Fruit fly (Drosophila melanogaster): ENCODE measurements around the gene CG12637.

The CG12637 gene

dm6 chrX:10656216-10656615, 17.1 kb downstream of the CG12637 start:
- TF ChIP-seq Met (GFP tag; optimal IDR thresholded peaks at IDR 0.05) (no peak), topi (GFP tag; optimal IDR thresholded peaks at IDR 0.05) (no peak), dac (GFP tag; optimal IDR thresholded peaks at IDR 0.05) (no peak), Hr38 (GFP tag; optimal IDR thresholded peaks at IDR 0.05) (no peak), Gug (GFP tag; IDR thresholded peaks at IDR 0.05) (no peak), CG6276 (GFP tag; optimal IDR thresholded peaks at IDR 0.05) (no peak), svp (GFP tag) (no peak), achi (GFP tag; optimal IDR thresholded peaks at IDR 0.05) (no peak), Hr39 (GFP tag; optimal IDR thresholded peaks at IDR 0.05) (no peak), lz (GFP tag; optimal IDR thresholded peaks at IDR 0.05) (no peak), Blimp-1 (GFP tag; optimal IDR thresholded peaks at IDR 0.05) (no peak), CG3032 (tag; optimal IDR thresholded peaks at IDR 0.05) (no peak)

DNA sequence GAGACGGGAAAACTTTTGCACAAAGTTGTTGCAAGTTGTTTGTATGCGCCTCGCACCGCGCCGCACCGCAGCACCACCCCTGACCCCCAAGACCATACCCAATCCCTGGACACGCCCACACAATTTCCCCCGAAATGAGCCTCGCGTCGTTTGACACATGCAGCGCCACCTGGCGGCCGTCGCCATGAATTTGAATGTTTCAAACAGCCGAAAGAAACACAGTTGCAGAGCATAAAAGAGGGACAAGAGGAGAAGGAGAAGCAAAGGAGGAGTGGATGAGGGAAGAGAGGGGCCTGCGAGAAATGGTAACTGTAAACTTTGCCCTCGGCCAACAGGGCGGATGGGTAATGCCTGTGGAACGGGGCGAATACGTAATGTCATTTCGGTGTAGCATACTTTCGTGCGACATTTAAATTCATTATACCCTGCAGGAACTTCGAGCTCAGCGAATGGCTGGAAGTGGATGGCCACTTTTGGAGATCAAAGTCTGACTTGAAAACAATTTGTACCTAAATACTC, 31.0 kb downstream of the CG12637 start:
- TF ChIP-seq pdm3 (GFP tag; optimal IDR thresholded peaks at IDR 0.05) = no peak
- TF ChIP-seq Sox14 (GFP tag; optimal IDR thresholded peaks at IDR 0.05) = no peak
- no peak for TF ChIP-seq topi (GFP tag; optimal IDR thresholded peaks at IDR 0.05)
- TF ChIP-seq Lpt (GFP tag; optimal IDR thresholded peaks at IDR 0.05) = no peak
- TF ChIP-seq fkh (GFP tag; optimal IDR thresholded peaks at IDR 0.05) = no peak
- no peak for TF ChIP-seq CG31627 (GFP tag; optimal IDR thresholded peaks at IDR 0.05)
- no peak for TF ChIP-seq Smox (GFP tag; optimal IDR thresholded peaks at IDR 0.05)
- TF ChIP-seq CG8119 (GFP tag; IDR thresholded peaks at IDR 0.05) = no peak
- no peak for TF ChIP-seq lz (GFP tag; optimal IDR thresholded peaks at IDR 0.05)

DNA sequence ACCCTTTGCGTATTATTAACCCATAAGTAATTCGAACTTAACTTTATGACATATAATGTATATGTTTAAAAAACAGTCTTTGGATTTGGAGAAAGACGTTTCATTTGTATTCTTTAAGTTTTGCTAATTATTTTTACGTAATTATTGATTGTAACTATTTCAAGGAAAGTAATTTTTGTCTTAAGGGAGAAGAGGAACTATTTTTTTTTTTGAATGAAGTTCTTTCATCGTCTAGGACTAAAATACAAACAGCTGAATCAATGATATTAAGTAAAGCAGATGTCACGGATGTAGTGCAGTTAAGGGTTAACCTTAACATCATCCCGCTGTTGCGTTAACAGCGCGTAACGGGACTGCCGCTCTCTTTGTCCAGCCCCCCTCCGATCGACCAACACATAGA, 44.4 kb downstream of the CG12637 start:
- TF ChIP-seq pdm3 (GFP tag; optimal IDR thresholded peaks at IDR 0.05) (peak; percentile 46), Hr4 (GFP tag; optimal IDR thresholded peaks at IDR 0.05) (peak; percentile 40), CG11294 (GFP tag; IDR thresholded peaks at IDR 0.05) (no peak), CG10669 (GFP tag; optimal IDR thresholded peaks at IDR 0.05) (peak; percentile 58), CG11762 (GFP tag; optimal IDR thresholded peaks at IDR 0.05; ENCODE audit: insufficient read depth) (no peak), esn (GFP tag; optimal IDR thresholded peaks at IDR 0.05) (peak; percentile 74), eg (GFP tag; IDR thresholded peaks at IDR 0.05) (no peak), Sox14 (GFP tag; optimal IDR thresholded peaks at IDR 0.05) (peak; percentile 45), vri (GFP tag; optimal IDR thresholded peaks at IDR 0.05) (no peak), Sox15 (GFP tag; optimal IDR thresholded peaks at IDR 0.05) (peak; percentile 12), fd85E (GFP tag; optimal IDR thresholded peaks at IDR 0.05) (no peak), svp (GFP tag) (peak; percentile 72), Eip75B (GFP tag; optimal IDR thresholded peaks at IDR 0.05) (peak; percentile 48), lz (GFP tag; optimal IDR thresholded peaks at IDR 0.05) (peak; percentile 65), net (GFP tag; optimal IDR thresholded peaks at IDR 0.05) (peak; percentile 27), CG31627 (GFP tag; optimal IDR thresholded peaks at IDR 0.05) (peak; percentile 36), dsx (GFP tag; optimal IDR thresholded peaks at IDR 0.05; ENCODE audit: poor library complexity, severe bottlenecking) (peak; percentile 20), Met (GFP tag; optimal IDR thresholded peaks at IDR 0.05) (peak; percentile 68), CG8632 (GFP tag; optimal IDR thresholded peaks at IDR 0.05) (peak; percentile 52), CG9139 (GFP tag; optimal IDR thresholded peaks at IDR 0.05) (no peak), CG3032 (tag; optimal IDR thresholded peaks at IDR 0.05) (peak; percentile 30), CG8319 (GFP tag; optimal IDR thresholded peaks at IDR 0.05) (no peak), Eip93F (GFP tag; optimal IDR thresholded peaks at IDR 0.05) (no peak), dac (GFP tag; optimal IDR thresholded peaks at IDR 0.05) (no peak), CG4318 (GFP tag; optimal IDR thresholded peaks at IDR 0.05) (peak; percentile 24), Ets96B (tag; optimal IDR thresholded peaks at IDR 0.05) (peak; percentile 36), Gug (GFP tag; IDR thresholded peaks at IDR 0.05) (no peak), Hr39 (GFP tag; optimal IDR thresholded peaks at IDR 0.05) (peak; percentile 50), spab (GFP tag; optimal IDR thresholded peaks at IDR 0.05) (peak; percentile 9), CG7368 (GFP tag; optimal IDR thresholded peaks at IDR 0.05) (peak; percentile 30), Blimp-1 (GFP tag; optimal IDR thresholded peaks at IDR 0.05) (no peak), CG3919 (GFP tag; optimal IDR thresholded peaks at IDR 0.05) (peak; percentile 56), ss (GFP tag; optimal IDR thresholded peaks at IDR 0.05) (peak; percentile 26 to 45), CG6854 (GFP tag; optimal IDR thresholded peaks at IDR 0.05) (no peak), CG16779 (tag; optimal IDR thresholded peaks at IDR 0.05) (no peak), CG34406 (GFP tag; optimal IDR thresholded peaks at IDR 0.05) (peak; percentile 37), CG8119 (GFP tag; IDR thresholded peaks at IDR 0.05) (no peak), CG6808 (GFP tag; optimal IDR thresholded peaks at IDR 0.05) (peak; percentile 28), fkh (GFP tag; optimal IDR thresholded peaks at IDR 0.05) (no peak), CG6792 (GFP tag; optimal IDR thresholded peaks at IDR 0.05) (peak; percentile 45)
